Worm (Caenorhabditis elegans) whole organism, early embryonic: ENCODE measurements around the gene kreg-1.

Experiments used
- B0310.2 ChIP-seq: sonication (generic microtip); optimal IDR thresholded peaks from 2 replicates; lab custom pipeline; 2016; ENCODE audit warnings: mild to moderate bottlenecking, missing genetic modification characterization, missing compliant biosample characterization
- F13C5.2 ChIP-seq: sonication (generic microtip); optimal IDR thresholded peaks from 2 replicates; lab custom pipeline; 2017; ENCODE audit warnings: mild to moderate bottlenecking, missing genetic modification characterization, inconsistent platforms, missing compliant biosample characterization
- aly-1 ChIP-seq: sonication (generic microtip); optimal IDR thresholded peaks from 2 replicates; lab custom pipeline; 2016; ENCODE audit warnings: missing genetic modification characterization, missing compliant biosample characterization
- ama-1 ChIP-seq: fragments of 150-350 bp; optimal IDR thresholded peaks from 2 replicates; lab custom pipeline; 2014
- ceh-13 ChIP-seq: fragments of 200-800 bp; sonication (Bioruptor generic); optimal IDR thresholded peaks from 2 replicates; lab custom pipeline; 2018; ENCODE audit warnings: mild to moderate bottlenecking, missing genetic modification characterization, missing compliant biosample characterization
- ceh-36 ChIP-seq: sonication (generic microtip); optimal IDR thresholded peaks from 2 replicates; lab custom pipeline; 2016; ENCODE audit warnings: missing genetic modification characterization, inconsistent platforms, missing compliant biosample characterization
- ets-7 ChIP-seq: sonication (generic microtip); optimal IDR thresholded peaks from 2 replicates; lab custom pipeline; 2016; ENCODE audit warnings: missing genotype, missing genetic modification characterization, missing compliant biosample characterization
- flt-1 ChIP-seq: fragments of 200-800 bp; sonication (Bioruptor generic); IDR thresholded peaks from 2 replicates; pipeline ENCODE4 v1.3.6; 2022; ENCODE audit warnings: missing genetic modification characterization, missing compliant biosample characterization
- hmbx-1 ChIP-seq: sonication (generic microtip); optimal IDR thresholded peaks from 2 replicates; lab custom pipeline; 2016; ENCODE audit warnings: mild to moderate bottlenecking, missing genetic modification characterization, missing compliant biosample characterization
- hmg-4 ChIP-seq: fragments of 200-800 bp; sonication (Bioruptor generic); optimal IDR thresholded peaks from 2 replicates; lab custom pipeline; 2018; ENCODE audit warnings: mild to moderate bottlenecking, missing genetic modification characterization, missing compliant biosample characterization
- hnd-1 ChIP-seq: sonication (generic microtip); optimal IDR thresholded peaks from 2 replicates; lab custom pipeline; 2016; ENCODE audit warnings: missing genetic modification characterization, missing compliant biosample characterization
- pes-1 ChIP-seq: fragments of 200-800 bp; sonication (Bioruptor generic); IDR thresholded peaks from 2 replicates; pipeline ENCODE4 v1.3.6; 2022; ENCODE audit warnings: missing genetic modification reagents, missing genetic modification characterization, missing compliant biosample characterization
- scrt-1 ChIP-seq: fragments of 200-800 bp; sonication (Bioruptor generic); IDR thresholded peaks from 2 replicates; pipeline ENCODE4 v1.3.6; 2022; ENCODE audit warnings: missing genetic modification characterization, missing compliant biosample characterization
- sea-1 ChIP-seq: fragments of 200-800 bp; sonication (Bioruptor generic); conservative IDR thresholded peaks from 2 replicates; pipeline ENCODE4 v1.3.6; 2022; ENCODE audit warnings: missing genetic modification characterization, missing compliant biosample characterization
- tbx-37 ChIP-seq: fragments of 200-800 bp; sonication (Bioruptor generic); conservative IDR thresholded peaks from 2 replicates; pipeline ENCODE4 v1.3.6; 2022; ENCODE audit warnings: missing genetic modification reagents, missing genetic modification characterization, missing compliant biosample characterization
- tra-4 ChIP-seq: sonication (generic microtip); optimal IDR thresholded peaks from 2 replicates; lab custom pipeline; 2017; ENCODE audit warnings: missing genetic modification characterization, missing compliant biosample characterization

kreg-1 gene

ce11 chrX:8736965-8737464 is 27.5 kb downstream of the kreg-1 start, which contains the start of gene M02D8.3:
TSS of gene M02D8.3 (minus strand) at chrX:8737015.
- TF ChIP-seq pes-1 (GFP tag; lab: Robert Waterston, UW) (no peak), F13C5.2 (tag; lab: Kevin White, UChicago) (peak; percentile 35), tra-4 (no peak)

DNA sequence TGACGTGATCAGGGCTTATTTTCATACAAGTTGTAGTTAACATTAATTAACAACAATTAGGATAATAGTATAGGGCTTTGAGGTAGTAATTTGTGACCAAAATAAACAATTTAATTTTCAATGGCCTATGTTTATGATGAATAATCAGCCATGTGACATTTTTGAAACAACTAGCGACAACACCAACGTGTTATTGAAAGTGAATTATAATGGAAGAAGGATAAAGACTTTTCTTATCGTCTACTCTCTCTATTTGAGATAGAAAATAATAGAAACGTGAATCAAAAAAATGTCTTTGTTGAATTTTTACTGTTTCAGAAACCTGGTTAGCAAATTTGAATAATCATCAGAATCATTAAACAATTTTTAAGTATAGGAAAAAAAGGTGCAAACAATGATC is 28.2 kb downstream of the kreg-1 start:
- TF ChIP-seq ama-1 (no peak), ceh-13 (GFP tag; lab: Kevin White, UChicago) (no peak), aly-1 (tag; lab: Kevin White, UChicago) (no peak), sea-1 (GFP tag; lab: Robert Waterston, UW) (no peak), flt-1 (GFP tag; lab: Robert Waterston, UW) (no peak), scrt-1 (no peak), B0310.2 (tag; lab: Kevin White, UChicago) (no peak), F13C5.2 (tag; lab: Kevin White, UChicago) (no peak), ets-7 (tag; lab: Kevin White, UChicago) (no peak), hnd-1 (tag; lab: Kevin White, UChicago) (no peak), tbx-37 (GFP tag; lab: Robert Waterston, UW) (no peak)

- no peak for TF ChIP-seq flt-1 (GFP tag; lab: Robert Waterston, UW)
- no peak for TF ChIP-seq tra-4
Observed at ce11 chrX:8739373-8739772, 29.8 kb downstream of the kreg-1 start, which contains the start of gene M02D8.2. TSS of gene M02D8.2 (plus strand) at chrX:8739673.

- TF ChIP-seq tra-4 (no peak), ama-1 (no peak), hmbx-1 (tag; lab: Kevin White, UChicago) (no peak), pes-1 (GFP tag; lab: Robert Waterston, UW) (no peak), flt-1 (GFP tag; lab: Robert Waterston, UW) (no peak), ets-7 (tag; lab: Kevin White, UChicago) (no peak), F13C5.2 (tag; lab: Kevin White, UChicago) (no peak), aly-1 (tag; lab: Kevin White, UChicago) (no peak), scrt-1 (no peak), B0310.2 (tag; lab: Kevin White, UChicago) (no peak), sea-1 (GFP tag; lab: Robert Waterston, UW) (no peak)
Observed at ce11 chrX:8741629-8742170, 32.1 kb downstream of the kreg-1 start.

ce11 chrX:8742896-8743295 is 33.3 kb downstream of the kreg-1 start, which contains the start of gene M02D8.7:
TSS of gene M02D8.7 (minus strand) at chrX:8742996.
- no peak for TF ChIP-seq F13C5.2 (tag; lab: Kevin White, UChicago)

DNA sequence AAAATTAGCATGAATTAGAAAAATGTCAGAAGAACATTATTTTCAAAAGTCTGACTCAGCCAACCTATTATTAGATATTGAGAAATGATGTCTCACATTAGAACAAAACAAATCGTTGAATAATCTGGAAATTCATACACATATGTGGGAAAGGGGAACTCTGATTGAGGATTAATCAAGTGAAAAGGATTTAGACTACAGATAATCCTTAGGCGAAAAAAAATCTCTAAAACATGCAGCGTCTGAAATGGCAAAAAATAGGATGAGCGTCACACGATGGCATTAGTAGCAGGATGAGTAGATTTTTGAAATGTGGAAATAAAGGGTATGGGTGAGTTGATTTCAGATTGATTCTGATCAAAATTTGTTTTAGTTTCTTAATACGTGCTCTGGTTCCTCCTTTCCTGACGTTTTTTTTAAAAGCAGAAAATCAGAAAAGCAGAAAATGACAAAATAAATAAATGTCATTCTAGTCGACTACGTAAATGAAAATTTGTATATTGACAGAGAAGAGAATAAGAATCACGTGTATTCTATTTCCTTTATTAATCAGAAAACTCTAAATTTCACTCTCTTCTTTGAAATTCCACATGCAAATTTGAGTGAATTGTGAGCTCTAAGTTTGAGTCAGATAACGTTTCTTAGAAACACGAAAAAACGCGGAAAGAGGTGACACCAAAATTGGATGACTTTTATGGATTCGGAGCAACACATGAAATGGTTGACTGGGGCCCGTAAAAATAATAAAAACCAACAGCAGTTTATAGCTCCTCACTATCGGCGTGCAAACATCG is 34.8 kb downstream of the kreg-1 start:
- no peak for TF ChIP-seq tra-4
- no peak for TF ChIP-seq F13C5.2 (tag; lab: Kevin White, UChicago)
- no peak for TF ChIP-seq scrt-1
- no peak for TF ChIP-seq aly-1 (tag; lab: Kevin White, UChicago)

- no peak for TF ChIP-seq flt-1 (GFP tag; lab: Robert Waterston, UW)
- no peak for TF ChIP-seq pes-1 (GFP tag; lab: Robert Waterston, UW)
- no peak for TF ChIP-seq ama-1
- no peak for TF ChIP-seq ceh-36 (tag; lab: Kevin White, UChicago)
- TF ChIP-seq aly-1 (tag; lab: Kevin White, UChicago): no peak
- TF ChIP-seq hnd-1 (tag; lab: Kevin White, UChicago): no peak
- TF ChIP-seq hmbx-1 (tag; lab: Kevin White, UChicago): no peak
Observed at ce11 chrX:8745524-8745923, 36.0 kb downstream of the kreg-1 start.

DNA sequence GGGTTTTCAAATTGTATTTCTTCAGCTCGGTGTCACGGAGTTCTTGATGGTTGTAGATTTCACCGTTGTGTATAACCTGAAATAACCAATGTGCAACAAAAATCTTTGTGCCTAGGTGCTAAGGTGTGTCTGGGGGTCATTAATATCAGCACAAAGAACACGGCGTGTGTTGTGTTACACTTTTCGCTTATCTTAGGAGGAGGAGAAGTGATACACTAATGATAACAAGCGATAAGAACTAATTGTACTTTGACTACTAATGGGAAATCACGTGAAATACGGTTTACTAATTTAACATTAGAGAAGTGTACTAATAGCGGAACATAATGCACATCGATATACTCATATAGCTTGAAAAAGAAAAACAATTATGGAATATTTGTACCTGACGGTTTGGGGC is 40.6 kb downstream of the kreg-1 start:
- TF ChIP-seq hmbx-1 (tag; lab: Kevin White, UChicago): no peak
- TF ChIP-seq aly-1 (tag; lab: Kevin White, UChicago): no peak
- no peak for TF ChIP-seq ceh-36 (tag; lab: Kevin White, UChicago)
- no peak for TF ChIP-seq ets-7 (tag; lab: Kevin White, UChicago)
- TF ChIP-seq B0310.2 (tag; lab: Kevin White, UChicago): no peak
- no peak for TF ChIP-seq hmg-4 (GFP tag; lab: Kevin White, UChicago)

DNA sequence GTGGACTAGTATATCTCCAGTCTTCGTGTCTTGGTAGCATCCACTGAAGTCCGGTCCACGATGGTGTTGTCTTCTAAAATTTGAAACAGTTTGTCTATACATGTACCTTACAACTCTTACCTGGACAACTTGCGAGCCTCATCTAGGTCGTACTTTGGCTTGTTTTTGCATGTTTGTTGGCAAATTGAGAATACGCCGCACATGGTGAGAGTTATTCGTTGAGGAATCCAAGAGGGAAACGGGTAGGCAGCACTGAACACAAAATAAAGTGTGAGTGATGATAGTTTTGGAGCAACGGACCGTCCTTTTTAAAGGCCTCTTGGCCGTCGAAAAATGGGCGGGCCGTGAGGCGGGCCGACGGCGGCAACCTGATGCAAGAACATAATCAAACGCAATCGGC is 41.1 kb downstream of the kreg-1 start, which contains the start of gene asns-2:
asns-2 (minus strand) TSS at position 282 of the 400 bp plus-strand sequence.
- TF ChIP-seq aly-1 (tag; lab: Kevin White, UChicago): peak; percentile 13
- TF ChIP-seq tra-4: no peak
